Worm (Caenorhabditis elegans): Measurements from ENCODE around the gene col-105.
A peak's percentile ranks its signal among the peaks of the same experiment; 100 is the strongest.

col-105 gene

DNA sequence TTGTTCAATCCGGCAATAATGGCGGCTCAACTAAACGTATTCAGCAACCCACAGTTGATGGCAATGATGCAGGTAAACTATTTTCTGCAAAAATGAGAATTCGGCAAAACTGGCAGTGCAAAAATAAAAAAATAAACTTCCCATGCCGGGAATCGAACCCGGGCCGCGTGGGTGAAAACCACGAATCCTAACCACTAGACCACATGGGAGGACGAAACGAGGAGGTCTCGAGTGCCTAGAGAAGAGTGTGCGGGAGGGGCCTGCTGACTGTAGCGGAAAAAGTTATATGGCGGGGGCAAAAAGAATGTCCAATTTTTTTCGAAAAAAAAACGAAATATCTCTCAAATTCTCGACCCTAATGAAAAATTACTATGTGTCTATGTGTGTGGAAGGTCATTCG is 29.1 kb upstream of the col-105 start (continued):
- TF ChIP-seq athp-1 (tag; optimal IDR thresholded peaks at IDR 0.05) (peak; percentile 22), lin-40 (tag; optimal IDR thresholded peaks at IDR 0.05) (peak; percentile 46), nhr-90 (tag; optimal IDR thresholded peaks at IDR 0.05) (peak; percentile 69)

DNA sequence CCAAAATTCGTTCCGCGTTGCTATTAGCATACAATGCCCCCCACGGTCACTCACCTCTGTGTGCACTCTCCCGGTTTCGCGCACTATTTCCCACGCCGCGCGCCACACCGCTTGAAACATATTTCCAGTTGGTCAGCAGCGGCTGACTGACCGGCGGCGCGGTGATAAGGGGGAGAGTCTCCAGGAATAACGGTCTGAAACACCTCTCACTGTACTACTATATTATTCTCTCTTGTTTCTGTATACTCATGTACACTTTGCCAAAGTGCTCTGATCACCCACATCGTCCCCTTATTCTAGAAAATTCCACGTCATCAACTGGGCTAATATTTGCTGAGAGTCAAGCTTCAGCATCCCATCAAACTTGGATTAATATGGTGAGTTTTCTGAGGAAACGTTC is 26.9 kb upstream of the col-105 start, which contains the start of gene nhr-41:
TSS of gene nhr-41 (plus strand) at position 301 of the 400 bp plus-strand sequence.
- TF ChIP-seq hmg-1.2 (GFP tag; IDR thresholded peaks at IDR 0.05) = peak; percentile 15; the same call in 1 of the 2 replicates
- peak; percentile 61; the same call in 1 of the 2 replicates for TF ChIP-seq zfh-2 (GFP tag; conservative IDR thresholded peaks at IDR 0.05)
- 0 out of 2 replicates have a peak, but pooled peaks have one; percentile 10 for TF ChIP-seq dox-1 (GFP tag; IDR thresholded peaks at IDR 0.05)
- TF ChIP-seq T26A5.8 (tag; optimal IDR thresholded peaks at IDR 0.05) = no peak

DNA sequence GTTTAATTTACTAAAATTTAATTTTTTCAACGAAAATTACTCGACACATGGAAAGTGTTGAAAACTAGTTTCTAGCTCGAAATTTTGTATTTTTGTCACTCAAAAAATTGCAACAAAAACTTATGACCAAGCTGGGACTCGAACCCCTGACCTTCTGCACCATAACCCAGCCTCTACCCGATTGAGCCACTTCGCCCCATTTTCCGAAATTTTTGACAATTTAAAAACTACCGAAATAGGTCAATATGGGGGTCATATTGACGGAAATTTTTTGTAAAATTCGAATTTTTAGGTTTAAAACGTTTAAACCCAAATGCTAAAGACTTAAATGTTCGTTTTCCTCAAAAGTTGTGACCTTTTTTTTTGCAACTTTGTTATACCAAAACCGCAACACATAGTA is 26.5 kb upstream of the col-105 start:
- TF ChIP-seq rpc-1 (optimal IDR thresholded peaks at IDR 0.05) (peak; percentile 16), rpc-1 (tag; optimal IDR thresholded peaks at IDR 0.05) (peak; percentile 57), ceh-27 (GFP tag; optimal IDR thresholded peaks at IDR 0.05) (no peak), B0261.1 (tag; optimal IDR thresholded peaks at IDR 0.05) (peak; percentile 45), tbp1 (GFP tag; optimal IDR thresholded peaks at IDR 0.05) (peak; percentile 68)

DNA sequence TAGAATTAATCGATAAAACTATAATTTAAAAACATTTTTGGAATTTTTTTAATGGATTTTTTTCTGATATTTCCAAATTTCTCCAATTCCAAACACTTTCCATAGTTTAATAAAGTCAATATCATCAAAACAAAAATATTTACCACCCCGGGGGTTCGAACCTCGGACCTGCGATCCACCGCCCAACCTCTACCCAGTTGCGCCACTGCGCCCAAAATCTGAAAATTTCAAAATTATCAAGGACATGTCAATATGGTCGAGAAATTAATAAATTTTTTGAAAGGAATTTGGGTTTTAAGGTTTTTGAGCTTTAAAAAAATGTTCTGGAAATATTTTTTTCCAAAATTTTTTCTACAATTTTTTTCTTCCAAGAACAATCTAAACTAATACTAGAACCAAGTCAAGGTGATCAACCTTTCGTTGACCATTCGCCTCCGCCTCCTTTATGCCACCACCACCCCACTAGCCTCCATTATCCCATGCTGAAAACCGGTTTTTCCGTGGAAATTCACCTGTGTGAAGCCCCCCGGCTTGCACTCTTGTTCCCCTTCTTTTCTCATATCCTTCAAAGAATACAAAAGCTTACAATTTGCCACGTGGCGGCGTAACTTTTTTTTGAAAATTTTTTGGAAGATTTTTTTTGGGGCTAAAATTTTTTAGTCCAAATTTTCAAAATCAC is 22.7 kb upstream of the col-105 start:
- TF ChIP-seq rpc-1 (optimal IDR thresholded peaks at IDR 0.05) (peak; percentile 36), rpc-1 (tag; optimal IDR thresholded peaks at IDR 0.05) (peak; percentile 65), sdz-38 (tag; optimal IDR thresholded peaks at IDR 0.05) (no peak), attf-5 (GFP tag; optimal IDR thresholded peaks at IDR 0.05) (no peak), B0261.1 (tag; optimal IDR thresholded peaks at IDR 0.05) (peak; percentile 41), tbp1 (GFP tag; optimal IDR thresholded peaks at IDR 0.05) (peak; percentile 79)

DNA sequence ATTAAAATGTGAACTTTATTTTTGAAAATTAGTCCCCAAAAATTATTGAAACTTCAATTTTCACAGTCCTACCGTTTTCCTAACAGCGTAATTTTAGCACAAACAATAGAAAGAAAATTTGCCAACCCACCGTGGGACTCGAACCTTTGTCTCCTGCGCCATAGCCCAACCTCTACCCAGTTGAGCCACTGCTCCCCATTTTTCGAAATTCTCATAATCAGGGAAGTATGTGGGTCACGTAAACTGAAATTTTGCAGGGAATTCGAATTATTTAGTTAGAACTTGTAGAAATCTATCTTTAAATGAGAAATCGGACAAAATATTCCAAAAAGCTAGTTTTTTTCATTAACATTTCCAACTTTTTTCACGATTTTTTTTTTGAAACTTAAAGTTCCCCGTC is 21.3 kb upstream of the col-105 start:
- TF ChIP-seq fkh-3 (tag; optimal IDR thresholded peaks at IDR 0.05) = no peak
- TF ChIP-seq tbp1 (GFP tag; optimal IDR thresholded peaks at IDR 0.05) = peak; percentile 70
- peak; percentile 16 for TF ChIP-seq B0261.1 (tag; optimal IDR thresholded peaks at IDR 0.05)
- peak; percentile 8 for TF ChIP-seq rpc-1 (optimal IDR thresholded peaks at IDR 0.05)
- peak; percentile 52 for TF ChIP-seq rpc-1 (tag; optimal IDR thresholded peaks at IDR 0.05)

DNA sequence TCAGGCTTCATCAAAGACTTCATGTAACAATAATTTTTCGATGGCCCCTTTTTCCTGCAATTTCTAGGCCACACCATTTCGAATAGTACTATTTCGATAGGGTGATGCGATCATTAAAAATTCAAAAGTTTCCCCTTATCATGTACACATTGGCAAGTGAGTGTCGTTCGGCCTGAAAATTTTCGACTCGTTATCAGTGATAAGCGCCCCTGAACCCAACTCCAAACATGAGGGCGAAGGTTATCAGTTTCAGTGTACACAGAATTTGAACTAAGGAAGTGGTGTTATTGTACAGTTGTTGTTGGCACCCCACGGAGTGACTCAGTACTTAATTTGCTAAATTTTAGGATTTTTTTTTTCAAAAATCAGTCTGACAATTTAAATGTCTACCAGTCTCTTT is 19.9 kb upstream of the col-105 start:
- TF ChIP-seq nhr-120 (GFP tag; IDR thresholded peaks at IDR 0.05) (no peak), dox-1 (GFP tag; IDR thresholded peaks at IDR 0.05) (peak; percentile 61; the same call in 1 of the 2 replicates), snpc-4 (GFP tag; optimal IDR thresholded peaks at IDR 0.05) (no peak), snpc-4 (tag; optimal IDR thresholded peaks at IDR 0.05) (no peak), attf-6 (GFP tag; IDR thresholded peaks at IDR 0.05) (no peak), egrh-3 (GFP tag; IDR thresholded peaks at IDR 0.05) (no peak), nhr-80 (tag; optimal IDR thresholded peaks at IDR 0.05) (peak; percentile 94), ets-4 (GFP tag; optimal IDR thresholded peaks at IDR 0.05) (peak; percentile 50), zim-3 (tag; optimal IDR thresholded peaks at IDR 0.05) (no peak), tbp1 (GFP tag; optimal IDR thresholded peaks at IDR 0.05) (no peak), fkh-3 (tag; optimal IDR thresholded peaks at IDR 0.05) (no peak), ekl-4 (GFP tag; IDR thresholded peaks at IDR 0.05) (no peak)

DNA sequence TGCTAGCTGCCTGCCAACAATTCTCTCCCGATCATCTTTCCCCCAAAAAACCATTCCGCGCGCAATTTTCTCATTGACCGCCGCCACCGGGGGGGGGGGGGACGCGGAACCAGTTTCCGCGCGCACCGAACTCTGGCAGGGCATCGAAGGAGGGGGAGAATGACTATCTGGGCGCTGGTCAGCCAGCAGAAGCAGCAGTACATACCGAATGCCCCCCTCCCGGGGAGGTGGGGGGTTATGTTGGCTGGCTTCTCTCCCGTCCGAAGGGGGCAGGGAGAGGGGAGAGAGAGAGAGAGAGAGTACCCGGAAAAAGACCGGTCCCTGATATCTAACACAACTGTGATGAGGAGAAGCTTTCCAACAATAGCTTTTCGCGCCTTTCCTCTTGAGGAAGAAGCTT is 18.7 kb upstream of the col-105 start:
- TF ChIP-seq Y53F4B.3 (GFP tag; IDR thresholded peaks at IDR 0.05) (no peak), egrh-3 (GFP tag; IDR thresholded peaks at IDR 0.05) (peak; percentile 97), ceh-27 (GFP tag; optimal IDR thresholded peaks at IDR 0.05) (peak; percentile 4), mcd-1 (GFP tag; IDR thresholded peaks at IDR 0.05) (peak; percentile 46; the same call in 1 of the 2 replicates), B0261.1 (tag; optimal IDR thresholded peaks at IDR 0.05) (no peak), dox-1 (GFP tag; IDR thresholded peaks at IDR 0.05) (peak; percentile 40; the same call in 1 of the 2 replicates), F22D6.2 (tag; optimal IDR thresholded peaks at IDR 0.05) (no peak), F37B4.10 (GFP tag; IDR thresholded peaks at IDR 0.05) (no peak), ztf-26 (tag; optimal IDR thresholded peaks at IDR 0.05) (peak; percentile 3), zfh-2 (GFP tag; conservative IDR thresholded peaks at IDR 0.05) (peak; percentile 96)
